Fruit fly (Drosophila melanogaster): ENCODE results near the gene CG17707.
A peak's percentile ranks its signal among the peaks of the same experiment; 100 is the strongest.

CG17707 gene

dm6 chrX:148326-148725 lies at the start of gene CG17707:
Gene CG17707 (minus strand): TSS chrX:148426.
- no peak for TF ChIP-seq CG17801 (GFP tag; optimal IDR thresholded peaks at IDR 0.05; ENCODE audit: partially characterized antibody)

dm6 chrX:191046-191445 lies 42.8 kb upstream of the CG17707 start:
- no peak for TF ChIP-seq CG17801 (GFP tag; optimal IDR thresholded peaks at IDR 0.05; ENCODE audit: partially characterized antibody)

- TF ChIP-seq CG17801 (GFP tag; optimal IDR thresholded peaks at IDR 0.05; ENCODE audit: partially characterized antibody), result no peak
These were observed 32.2 kb upstream of the CG17707 start for dm6 chrX:180462-180861.

dm6 chrX:175542-176197 lies 27.4 kb upstream of the CG17707 start:
- TF ChIP-seq CG17801 (GFP tag; optimal IDR thresholded peaks at IDR 0.05; ENCODE audit: partially characterized antibody), result peak; percentile 65

dm6 chrX:173544-173943 lies 25.3 kb upstream of the CG17707 start:
- no peak for TF ChIP-seq CG17801 (GFP tag; optimal IDR thresholded peaks at IDR 0.05; ENCODE audit: partially characterized antibody)

- no peak for TF ChIP-seq CG17801 (GFP tag; optimal IDR thresholded peaks at IDR 0.05; ENCODE audit: partially characterized antibody)
These were observed 21.3 kb upstream of the CG17707 start for dm6 chrX:169571-169970.

dm6 chrX:145081-145480 lies 3.1 kb downstream of the CG17707 start:
- no peak for TF ChIP-seq CG17801 (GFP tag; optimal IDR thresholded peaks at IDR 0.05; ENCODE audit: partially characterized antibody)

dm6 chrX:141961-142360 lies 6.3 kb downstream of the CG17707 start:
- TF ChIP-seq CG17801 (GFP tag; optimal IDR thresholded peaks at IDR 0.05; ENCODE audit: partially characterized antibody), result peak; percentile 33

dm6 chrX:140018-140417 lies 8.2 kb downstream of the CG17707 start, which contains the start of gene tyn:
Gene tyn (plus strand): TSS chrX:140318.
- no peak for TF ChIP-seq CG17801 (GFP tag; optimal IDR thresholded peaks at IDR 0.05; ENCODE audit: partially characterized antibody)

dm6 chrX:130555-130954 lies 17.7 kb downstream of the CG17707 start:
- TF ChIP-seq CG17801 (GFP tag; optimal IDR thresholded peaks at IDR 0.05; ENCODE audit: partially characterized antibody), result no peak

dm6 chrX:127350-127768 lies 20.9 kb downstream of the CG17707 start, which contains the start of gene RhoGAP1A:
Gene RhoGAP1A (plus strand): TSS chrX:127449.
- TF ChIP-seq CG17801 (GFP tag; optimal IDR thresholded peaks at IDR 0.05; ENCODE audit: partially characterized antibody), result no peak

- TF ChIP-seq CG17801 (GFP tag; optimal IDR thresholded peaks at IDR 0.05; ENCODE audit: partially characterized antibody), result no peak
These were observed 21.6 kb downstream of the CG17707 start, which contains the start of gene CG17636 for dm6 chrX:126614-127013. Gene CG17636 (minus strand): TSS chrX:126714.

dm6 chrX:123799-124198 lies 24.4 kb downstream of the CG17707 start:
- no peak for TF ChIP-seq CG17801 (GFP tag; optimal IDR thresholded peaks at IDR 0.05; ENCODE audit: partially characterized antibody)

dm6 chrX:115006-115405 lies 33.2 kb downstream of the CG17707 start:
- no peak for TF ChIP-seq CG17801 (GFP tag; optimal IDR thresholded peaks at IDR 0.05; ENCODE audit: partially characterized antibody)
